Worm (Caenorhabditis elegans): ENCODE results near the gene tmem-258.
A peak's percentile ranks its signal among the peaks of the same experiment; 100 is the strongest.

tmem-258 gene

ce11 chrV:7091287-7091686, 28.3 kb downstream of the tmem-258 start, which contains the start of gene nhr-286:
Gene nhr-286, minus strand, starts transcription at chrV:7091610.
- TF ChIP-seq Y116A8C.19 (tag; optimal IDR thresholded peaks at IDR 0.05; ENCODE audit: borderline replicate concordance) = no peak
- TF ChIP-seq ama-1 (optimal IDR thresholded peaks at IDR 0.05) = peak; percentile 39
- peak; percentile 51 for TF ChIP-seq nhr-20 (tag; optimal IDR thresholded peaks at IDR 0.05)
- TF ChIP-seq nhr-85 (tag) = peak; percentile 50

ce11 chrV:7093720-7094401, 30.9 kb downstream of the tmem-258 start, which contains the start of gene nhr-135:
Gene nhr-135, minus strand, starts transcription at chrV:7093770.
- no peak for TF ChIP-seq isw-1 (GFP tag; IDR thresholded peaks at IDR 0.05)
- no peak for TF ChIP-seq mab-9 (GFP tag; IDR thresholded peaks at IDR 0.05)
- TF ChIP-seq ceh-63 (GFP tag; optimal IDR thresholded peaks at IDR 0.05) = no peak
- TF ChIP-seq sox-4 (tag; optimal IDR thresholded peaks at IDR 0.05) = no peak
- peak; percentile 25 for TF ChIP-seq nhr-19 (GFP tag; conservative IDR thresholded peaks at IDR 0.05)
- TF ChIP-seq nhr-77 (tag; optimal IDR thresholded peaks at IDR 0.05) = peak; percentile 43
- TF ChIP-seq C34B4.2 (tag; optimal IDR thresholded peaks at IDR 0.05) = no peak
- no peak for TF ChIP-seq mef-2 (tag; optimal IDR thresholded peaks at IDR 0.05)
- no peak for TF ChIP-seq ztf-4 (tag; optimal IDR thresholded peaks at IDR 0.05)
- TF ChIP-seq nhr-85 (tag) = peak; percentile 57
- peak in 1 of 2 experiments; percentile 30 for TF ChIP-seq efl-1 (optimal IDR thresholded peaks at IDR 0.05)
- TF ChIP-seq efl-1 (GFP tag; optimal IDR thresholded peaks at IDR 0.05 in 1 of 2) = peak; percentile 24 to 40
- TF ChIP-seq nhr-71 (tag; optimal IDR thresholded peaks at IDR 0.05) = peak; percentile 66
- TF ChIP-seq ceh-90 (tag; optimal IDR thresholded peaks at IDR 0.05) = no peak
- peak; percentile 56 for TF ChIP-seq unc-130 (tag; optimal IDR thresholded peaks at IDR 0.05)
- no peak for TF ChIP-seq ama-1 (optimal IDR thresholded peaks at IDR 0.05)
- peak; percentile 60 for TF ChIP-seq nhr-90 (tag; optimal IDR thresholded peaks at IDR 0.05; ENCODE audit: poor library complexity)
- TF ChIP-seq sup-37 (GFP tag; optimal IDR thresholded peaks at IDR 0.05) = no peak
- TF ChIP-seq alr-1 (tag; optimal IDR thresholded peaks at IDR 0.05; ENCODE audit: borderline replicate concordance) = no peak
- TF ChIP-seq tlp-1 (tag; optimal IDR thresholded peaks at IDR 0.05) = no peak
- TF ChIP-seq ceh-82 (tag; optimal IDR thresholded peaks at IDR 0.05) = no peak
- TF ChIP-seq nhr-11 (tag; optimal IDR thresholded peaks at IDR 0.05) = no peak
- TF ChIP-seq mdl-1 (tag; optimal IDR thresholded peaks at IDR 0.05) = peak in 1 of 2 experiments; percentile 89
- no peak for TF ChIP-seq C04F5.9 (tag; optimal IDR thresholded peaks at IDR 0.05)
- TF ChIP-seq lsy-2 (tag; optimal IDR thresholded peaks at IDR 0.05) = peak in 1 of 2 experiments; percentile 50
- TF ChIP-seq nhr-84 (tag; optimal IDR thresholded peaks at IDR 0.05) = no peak
- peak; percentile 6 for TF ChIP-seq C16A3.4 (tag; optimal IDR thresholded peaks at IDR 0.05)
- TF ChIP-seq blmp-1 (tag; optimal IDR thresholded peaks at IDR 0.05) = peak; percentile 99
- TF ChIP-seq lin-39 (tag; optimal IDR thresholded peaks at IDR 0.05) = no peak
- peak in 1 of 2 experiments; percentile 77 for TF ChIP-seq lin-35 (GFP tag; optimal IDR thresholded peaks at IDR 0.05)
- no peak for TF ChIP-seq unc-30 (tag; optimal IDR thresholded peaks at IDR 0.05)
- TF ChIP-seq ceh-8 (GFP tag; optimal IDR thresholded peaks at IDR 0.05) = no peak
- TF ChIP-seq ceh-88 (GFP tag; IDR thresholded peaks at IDR 0.05) = no peak
- no peak for TF ChIP-seq jun-1 (tag; optimal IDR thresholded peaks at IDR 0.05)
- TF ChIP-seq grh-1 (GFP tag; IDR thresholded peaks at IDR 0.05) = no peak
- peak; percentile 27 for TF ChIP-seq nhr-47 (tag; optimal IDR thresholded peaks at IDR 0.05)
- TF ChIP-seq ces-1 (GFP tag; optimal IDR thresholded peaks at IDR 0.05) = no peak
- peak; percentile 70 for TF ChIP-seq snu-23 (GFP tag; optimal IDR thresholded peaks at IDR 0.05)
- TF ChIP-seq zip-4 (GFP tag; optimal IDR thresholded peaks at IDR 0.05) = no peak
- TF ChIP-seq unc-98 (GFP tag; IDR thresholded peaks at IDR 0.05) = no peak
- no peak for TF ChIP-seq fkh-10 (GFP tag; optimal IDR thresholded peaks at IDR 0.05)
- TF ChIP-seq elt-3 (tag; optimal IDR thresholded peaks at IDR 0.05) = peak in 4 of 6 experiments; percentile 12 to 69 (median 49)
- TF ChIP-seq nhr-12 (tag; optimal IDR thresholded peaks at IDR 0.05) = no peak
- peak; percentile 58 for TF ChIP-seq mep-1 (tag; optimal IDR thresholded peaks at IDR 0.05)
- no peak for TF ChIP-seq sptf-1 (tag; optimal IDR thresholded peaks at IDR 0.05)
- TF ChIP-seq skn-1 (tag; optimal IDR thresholded peaks at IDR 0.05) = no peak
- TF ChIP-seq F16B12.6 (tag; optimal IDR thresholded peaks at IDR 0.05) = no peak
- no peak for TF ChIP-seq nhr-237 (tag; optimal IDR thresholded peaks at IDR 0.05)
- TF ChIP-seq hlh-4 (tag; optimal IDR thresholded peaks at IDR 0.05) = no peak

Measured in whole organism, L1 larva.